Fruit fly (Drosophila melanogaster) whole organism, prepupa: Measurements from ENCODE around the gene CG9259.
A peak's percentile ranks its signal among the peaks of the same experiment; 100 is the strongest.

Experiments used
- Blimp-1 ChIP-seq: fragments of 200-800 bp; sonication (Bioruptor generic); optimal IDR thresholded peaks from 3 replicates; lab custom pipeline; 2017; ENCODE audit warnings: missing biosample characterization, missing genetic modification characterization, mild to moderate bottlenecking, moderate library complexity, missing genetic modification reagents
- CG11762 ChIP-seq: fragments of 200-800 bp; sonication (Bioruptor generic); optimal IDR thresholded peaks from 3 replicates; lab custom pipeline; 2016; ENCODE audit warnings: missing biosample characterization, missing genetic modification characterization; ENCODE audit not compliant: insufficient read depth
- CG11902 ChIP-seq: fragments of 200-800 bp; sonication (Bioruptor generic); optimal IDR thresholded peaks from 3 replicates; lab custom pipeline; 2016; ENCODE audit warnings: missing biosample characterization, missing genetic modification characterization
- CG15336 ChIP-seq: fragments of 200-800 bp; sonication (Bioruptor generic); IDR thresholded peaks from 2 replicates; pipeline ENCODE4 v1.3.6; 2022; ENCODE audit warnings: missing biosample characterization, missing genetic modification characterization
- CG3032 ChIP-seq: fragments of 200-800 bp; optimal IDR thresholded peaks from 2 replicates; lab custom pipeline; 2019; ENCODE audit warnings: missing biosample characterization, mild to moderate bottlenecking, missing genetic modification characterization, moderate library complexity
- CG3919 ChIP-seq: fragments of 200-800 bp; sonication (Bioruptor generic); optimal IDR thresholded peaks from 3 replicates; lab custom pipeline; 2016; ENCODE audit warnings: missing biosample characterization, missing genetic modification characterization
- CG6163 ChIP-seq: fragments of 200-800 bp; sonication (Bioruptor generic); IDR thresholded peaks from 3 replicates; pipeline ENCODE4 v1.3.6; 2022; ENCODE audit warnings: missing biosample characterization, missing genetic modification characterization
- CG6276 ChIP-seq: fragments of 200-800 bp; sonication (Bioruptor generic); optimal IDR thresholded peaks from 2 replicates; lab custom pipeline; 2017; ENCODE audit warnings: missing biosample characterization, mild to moderate bottlenecking, missing genetic modification characterization
- CG6792 ChIP-seq: fragments of 200-800 bp; sonication (Bioruptor generic); optimal IDR thresholded peaks from 3 replicates; lab custom pipeline; 2016; ENCODE audit warnings: missing biosample characterization, missing genetic modification characterization
- CG6808 ChIP-seq: fragments of 200-800 bp; sonication (Bioruptor generic); optimal IDR thresholded peaks from 3 replicates; lab custom pipeline; 2017; ENCODE audit warnings: missing biosample characterization, missing genetic modification characterization, mild to moderate bottlenecking, moderate library complexity, missing genetic modification reagents
- CG6854 ChIP-seq: fragments of 200-800 bp; sonication (Bioruptor generic); optimal IDR thresholded peaks from 2 replicates; lab custom pipeline; 2017; ENCODE audit warnings: missing biosample characterization, mild to moderate bottlenecking, missing genetic modification characterization
- CG7368 ChIP-seq: fragments of 200-800 bp; sonication (Bioruptor generic); optimal IDR thresholded peaks from 3 replicates; lab custom pipeline; 2016; ENCODE audit warnings: missing biosample characterization, missing genetic modification characterization
- CG8632 ChIP-seq: fragments of 200-800 bp; sonication (Bioruptor generic); optimal IDR thresholded peaks from 3 replicates; lab custom pipeline; 2016; ENCODE audit warnings: missing biosample characterization, missing genetic modification characterization
- Eip78C ChIP-seq: fragments of 200-800 bp; sonication (Bioruptor generic); peaks from one replicate; lab custom pipeline; 2016; ENCODE audit warnings: missing biosample characterization, missing genetic modification characterization
- Eip93F ChIP-seq: fragments of 200-800 bp; sonication (Bioruptor generic); optimal IDR thresholded peaks from 2 replicates; lab custom pipeline; 2016; ENCODE audit warnings: missing biosample characterization, mild to moderate bottlenecking, missing genetic modification characterization
- Gug ChIP-seq: fragments of 200-800 bp; sonication (Bioruptor generic); IDR thresholded peaks from 2 replicates; pipeline ENCODE4 v1.3.6; 2022; ENCODE audit warnings: missing biosample characterization, missing genetic modification characterization
- Hr39 ChIP-seq: fragments of 200-800 bp; sonication (Bioruptor generic); optimal IDR thresholded peaks from 2 replicates; lab custom pipeline; 2016; ENCODE audit warnings: missing biosample characterization, missing genetic modification characterization
- Met ChIP-seq: fragments of 200-800 bp; sonication (Bioruptor generic); optimal IDR thresholded peaks from 3 replicates; lab custom pipeline; 2016; ENCODE audit warnings: missing biosample characterization, missing genetic modification characterization
- Sox102F ChIP-seq: fragments of 200-800 bp; sonication (Bioruptor generic); optimal IDR thresholded peaks from 2 replicates; lab custom pipeline; 2016; ENCODE audit warnings: missing biosample characterization, mild to moderate bottlenecking, missing genetic modification characterization
- Sox14 ChIP-seq: fragments of 200-800 bp; sonication (Bioruptor generic); optimal IDR thresholded peaks from 3 replicates; lab custom pipeline; 2016; ENCODE audit warnings: missing biosample characterization, missing genetic modification characterization
- Sox15 ChIP-seq: fragments of 200-800 bp; sonication (Bioruptor generic); optimal IDR thresholded peaks from 3 replicates; lab custom pipeline; 2016; ENCODE audit warnings: missing biosample characterization, missing genetic modification characterization
- dac ChIP-seq: fragments of 200-800 bp; sonication (Bioruptor generic); optimal IDR thresholded peaks from 2 replicates; lab custom pipeline; 2017; ENCODE audit warnings: missing biosample characterization, mild to moderate bottlenecking, missing genetic modification characterization
- dsx ChIP-seq: fragments of 200-800 bp; optimal IDR thresholded peaks from 3 replicates; lab custom pipeline; 2019; ENCODE audit warnings: missing biosample characterization, mild to moderate bottlenecking, missing genetic modification characterization, moderate library complexity; ENCODE audit not compliant: poor library complexity, severe bottlenecking
- fd85E ChIP-seq: fragments of 200-800 bp; sonication (Bioruptor generic); optimal IDR thresholded peaks from 3 replicates; lab custom pipeline; 2016; ENCODE audit warnings: missing biosample characterization, missing genetic modification characterization
- fkh ChIP-seq: fragments of 200-800 bp; sonication (Bioruptor generic); optimal IDR thresholded peaks from 3 replicates; lab custom pipeline; 2017; ENCODE audit warnings: missing biosample characterization, mild to moderate bottlenecking, missing genetic modification characterization, moderate library complexity
- net ChIP-seq: fragments of 200-800 bp; sonication (Bioruptor generic); optimal IDR thresholded peaks from 3 replicates; lab custom pipeline; 2016; ENCODE audit warnings: missing biosample characterization, missing genetic modification characterization
- pdm3 ChIP-seq: fragments of 200-800 bp; sonication (Bioruptor generic); optimal IDR thresholded peaks from 3 replicates; lab custom pipeline; 2016; ENCODE audit warnings: missing biosample characterization, missing genetic modification characterization
- salr ChIP-seq, 2 experiments: fragments of 200-800 bp; sonication (Bioruptor generic); optimal IDR thresholded peaks; 3 replicates each; lab custom pipeline; 2016 to 2018; ENCODE audit warnings: missing biosample characterization in 2 of 2, missing genetic modification characterization in 2 of 2, mild to moderate bottlenecking in 1 of 2
- ss ChIP-seq, 2 experiments: fragments of 200-800 bp; sonication (Bioruptor generic); optimal IDR thresholded peaks; 2 replicates in 1 of 2; 3 replicates in 1 of 2; lab custom pipeline; 2017 to 2018; ENCODE audit warnings: mild to moderate bottlenecking in 2 of 2, missing biosample characterization in 2 of 2, missing genetic modification characterization in 2 of 2, moderate library complexity in 1 of 2
- svp ChIP-seq: fragments of 200-800 bp; sonication (Bioruptor generic); peaks from one replicate; lab custom pipeline; 2016; ENCODE audit warnings: missing biosample characterization, missing genetic modification characterization
- topi ChIP-seq: fragments of 200-800 bp; sonication (Bioruptor generic); optimal IDR thresholded peaks from 3 replicates; lab custom pipeline; 2016; ENCODE audit warnings: missing biosample characterization, missing genetic modification characterization
- vri ChIP-seq: fragments of 200-800 bp; sonication (Bioruptor generic); optimal IDR thresholded peaks from 3 replicates; lab custom pipeline; 2016; ENCODE audit warnings: missing biosample characterization, mild to moderate bottlenecking, missing genetic modification characterization

CG9259 gene

DNA sequence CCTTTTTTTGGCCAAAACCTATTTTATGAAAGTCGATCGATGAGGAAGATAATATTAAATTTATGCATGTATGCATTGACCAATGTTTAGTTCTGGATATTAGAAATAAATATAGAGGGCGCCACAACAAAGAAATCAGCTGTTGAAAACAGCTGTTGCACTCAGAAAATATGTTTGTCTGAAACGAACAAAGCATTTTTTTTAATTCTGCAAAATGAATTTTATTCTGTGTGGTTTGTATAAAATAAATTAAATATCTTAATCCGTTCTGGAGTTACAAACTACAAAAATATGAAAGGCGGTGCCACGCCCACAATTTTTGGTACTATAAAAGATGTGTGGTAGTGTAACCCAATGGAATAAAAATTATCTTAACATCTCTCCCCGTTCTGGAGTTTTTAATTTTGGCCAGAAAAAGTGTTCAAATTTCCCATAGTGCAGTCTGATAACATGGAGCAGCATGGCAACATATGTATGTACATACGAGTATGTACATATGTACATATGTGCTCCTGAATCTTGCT is 19.6 kb downstream of the CG9259 start (continued):
- TF ChIP-seq CG6276 (GFP tag; lab: Kevin White, UChicago) (peak; percentile 40), fd85E (GFP tag; lab: Kevin White, UChicago) (no peak), net (GFP tag; lab: Kevin White, UChicago) (peak; percentile 37), CG6792 (GFP tag; lab: Kevin White, UChicago) (peak; percentile 11), Hr39 (GFP tag; lab: Kevin White, UChicago) (peak; percentile 30), topi (GFP tag; lab: Kevin White, UChicago) (peak; percentile 63), CG3032 (tag; lab: Kevin White, UChicago) (no peak), pdm3 (GFP tag; lab: Kevin White, UChicago) (peak; percentile 49), CG6808 (peak; percentile 33), CG15336 (GFP tag; lab: Robert Waterston, UW) (no peak), dac (no peak), CG6854 (no peak), CG8632 (GFP tag; lab: Kevin White, UChicago) (peak; percentile 6), CG11762 (GFP tag; lab: Kevin White, UChicago) (no peak), Sox102F (GFP tag; lab: Kevin White, UChicago) (peak; percentile 61)
- TF ChIP-seq, all 60 proteins: peak for 35

DNA sequence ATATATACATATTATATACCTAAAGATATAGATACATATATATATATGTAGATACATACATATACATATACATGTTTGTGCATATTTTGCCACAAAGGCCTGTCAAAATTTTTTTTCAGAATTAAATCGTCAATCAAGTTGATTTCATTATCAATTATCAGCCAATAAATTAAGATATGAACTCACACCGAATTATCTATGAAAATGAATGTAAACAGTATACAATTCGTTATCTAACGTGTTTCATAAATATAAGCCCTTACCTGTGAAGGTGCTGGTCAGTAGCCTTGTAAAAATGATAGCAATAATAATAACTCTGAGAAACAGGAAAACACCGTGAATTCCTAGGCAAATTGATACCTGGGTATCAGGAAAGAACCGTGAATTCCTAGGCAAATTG is 20.5 kb downstream of the CG9259 start:
- TF ChIP-seq Sox14: no peak
- no peak for TF ChIP-seq CG6163 (GFP tag; lab: Robert Waterston, UW)
- no peak for TF ChIP-seq ss (GFP tag; optimal IDR thresholded peaks at IDR 0.05; lab: Kevin White, UChicago)
- no peak for TF ChIP-seq CG3919
- no peak for TF ChIP-seq fd85E (GFP tag; lab: Kevin White, UChicago)
- TF ChIP-seq dsx: no peak
- TF ChIP-seq, all 60 proteins: peak for 0

dm6 chr2L:21111849-21112248 is 22.7 kb downstream of the CG9259 start:
- peak; percentile 24 for TF ChIP-seq fkh (GFP tag; lab: Kevin White, UChicago)
- TF ChIP-seq CG7368 (GFP tag; lab: Kevin White, UChicago): no peak

dm6 chr2L:21113546-21113945 is 24.4 kb downstream of the CG9259 start:
- TF ChIP-seq Met (GFP tag; lab: Kevin White, UChicago) (peak; percentile 15), svp (GFP tag; lab: Kevin White, UChicago) (peak; percentile 83), CG6276 (GFP tag; lab: Kevin White, UChicago) (no peak), Eip93F (GFP tag; lab: Kevin White, UChicago) (peak; percentile 19), vri (GFP tag; lab: Kevin White, UChicago) (peak; percentile 69), fkh (GFP tag; lab: Kevin White, UChicago) (peak; percentile 39), Eip78C (no peak), CG15336 (GFP tag; lab: Robert Waterston, UW) (no peak), Sox15 (GFP tag; lab: Kevin White, UChicago) (no peak)
- TF ChIP-seq, all 60 proteins: peak for 5

dm6 chr2L:21115687-21116086 is 26.5 kb downstream of the CG9259 start:
- no peak for TF ChIP-seq Blimp-1
- TF ChIP-seq svp (GFP tag; lab: Kevin White, UChicago): no peak

dm6 chr2L:21135764-21136163 is 46.6 kb downstream of the CG9259 start:
- TF ChIP-seq CG11902 (GFP tag; lab: Kevin White, UChicago) (no peak), Eip93F (GFP tag; lab: Kevin White, UChicago) (no peak), salr (GFP tag; optimal IDR thresholded peaks at IDR 0.05; lab: Kevin White, UChicago) (no peak), Gug (GFP tag; lab: Robert Waterston, UW) (no peak), CG8632 (GFP tag; lab: Kevin White, UChicago) (no peak), Sox14 (no peak), net (GFP tag; lab: Kevin White, UChicago) (no peak), Hr39 (GFP tag; lab: Kevin White, UChicago) (no peak), CG11762 (GFP tag; lab: Kevin White, UChicago) (no peak), svp (GFP tag; lab: Kevin White, UChicago) (no peak), Met (GFP tag; lab: Kevin White, UChicago) (no peak)
- TF ChIP-seq, all 60 proteins: peak for 0
